Worm (Caenorhabditis elegans) whole organism, early embryonic: ENCODE data around the gene F41B4.2.

Source experiments
- ama-1 ChIP-seq: fragments of 150-350 bp; optimal IDR thresholded peaks from 2 replicates; lab custom pipeline; 2014
- tbx-11 ChIP-seq: fragments of 200-800 bp; sonication (Bioruptor generic); IDR thresholded peaks from 2 replicates; pipeline ENCODE4 v1.3.6; 2022; ENCODE audit warnings: missing genetic modification characterization, missing compliant biosample characterization

DNA sequence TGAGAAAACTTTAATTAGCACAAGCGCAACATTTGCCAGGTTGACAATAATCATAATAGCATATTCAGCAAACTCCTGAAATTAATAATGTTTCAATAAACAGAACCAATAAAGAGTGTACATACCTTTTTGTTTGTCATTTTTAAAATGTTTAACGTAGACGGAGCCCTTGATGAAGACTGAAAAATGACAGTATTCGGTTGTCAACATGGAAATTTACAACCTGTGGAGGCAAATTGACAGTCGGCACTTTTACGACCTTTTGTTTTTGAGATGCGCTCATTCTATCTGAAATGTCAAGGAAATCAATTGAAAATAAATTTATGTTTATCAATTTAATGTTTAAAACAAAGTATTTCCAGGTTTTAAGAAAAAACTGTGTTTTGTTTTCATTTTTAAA is 49.4 kb upstream of the F41B4.2 start:
- no peak for TF ChIP-seq ama-1 (lab: Kevin White, UChicago)
- TF ChIP-seq tbx-11 (GFP tag; lab: Robert Waterston, UW) = no peak
